Fruit fly (Drosophila melanogaster) Kc167 (cell line): ENCODE data around the gene indra.

ENCODE experiments used
- Myc ChIP-seq: fragments of >200 bp; optimal IDR thresholded peaks from 2 replicates; lab custom pipeline; 2017; ENCODE audit warnings: missing external identifiers
- Sin3A ChIP-seq: fragments of >200 bp; optimal IDR thresholded peaks from 2 replicates; lab custom pipeline; 2018; ENCODE audit warnings: missing external identifiers
- h ChIP-seq: fragments of >200 bp; optimal IDR thresholded peaks from 3 replicates; lab custom pipeline; 2018; ENCODE audit warnings: missing external identifiers
- insv ChIP-seq: fragments of >200 bp; optimal IDR thresholded peaks from 3 replicates; lab custom pipeline; 2018; ENCODE audit warnings: missing external identifiers
- psq ChIP-seq: fragments of >200 bp; optimal IDR thresholded peaks from 2 replicates; lab custom pipeline; 2017; ENCODE audit warnings: missing external identifiers
- ttk ChIP-seq: sonication (Bioruptor generic); optimal IDR thresholded peaks from 2 replicates; lab custom pipeline; 2017; ENCODE audit warnings: missing external identifiers

The indra gene

dm6 chr3L:1348248-1348647 is 6.0 kb upstream of the indra start:
- TF ChIP-seq Myc (no peak), h (lab: Kevin White, UChicago) (no peak), ttk (lab: Kevin White, UChicago) (no peak), Sin3A (lab: Kevin White, UChicago) (no peak), insv (lab: Kevin White, UChicago) (no peak), psq (no peak)

- TF ChIP-seq Sin3A (lab: Kevin White, UChicago) (no peak), insv (lab: Kevin White, UChicago) (no peak), h (lab: Kevin White, UChicago) (no peak), Myc (no peak), psq (no peak)
These were observed 4.9 kb upstream of the indra start for dm6 chr3L:1346956-1347587.

- TF ChIP-seq ttk (lab: Kevin White, UChicago) = no peak
These were observed 5.9 kb downstream of the indra start for dm6 chr3L:1335989-1336961.

dm6 chr3L:1335428-1335764 is 6.8 kb downstream of the indra start:
- TF ChIP-seq ttk (lab: Kevin White, UChicago) = no peak
- TF ChIP-seq psq = no peak
- no peak for TF ChIP-seq h (lab: Kevin White, UChicago)
- no peak for TF ChIP-seq Myc

- TF ChIP-seq Myc = no peak
- TF ChIP-seq Sin3A (lab: Kevin White, UChicago) = no peak
- no peak for TF ChIP-seq insv (lab: Kevin White, UChicago)
- no peak for TF ChIP-seq ttk (lab: Kevin White, UChicago)
- TF ChIP-seq psq = no peak
- no peak for TF ChIP-seq h (lab: Kevin White, UChicago)
These were observed 7.4 kb downstream of the indra start, which contains the start of the genes Hmbs and CG2211 for dm6 chr3L:1334571-1335427. Gene Hmbs (plus strand): TSS chr3L:1334889. Gene CG2211 (minus strand): TSS chr3L:1335359.

- TF ChIP-seq psq (no peak), Sin3A (lab: Kevin White, UChicago) (no peak), Myc (no peak), ttk (lab: Kevin White, UChicago) (no peak), h (lab: Kevin White, UChicago) (no peak), insv (lab: Kevin White, UChicago) (no peak)
These were observed 9.2 kb downstream of the indra start, which contains the start of gene msd5 for dm6 chr3L:1332973-1333372. Gene msd5 (minus strand): TSS chr3L:1333146.

- TF ChIP-seq ttk (lab: Kevin White, UChicago) = no peak
- TF ChIP-seq psq = no peak
- TF ChIP-seq Myc = no peak
- TF ChIP-seq Sin3A (lab: Kevin White, UChicago) = no peak
- TF ChIP-seq insv (lab: Kevin White, UChicago) = no peak
- no peak for TF ChIP-seq h (lab: Kevin White, UChicago)
These were observed 10.7 kb downstream of the indra start, which contains the start of gene msd1 for dm6 chr3L:1331542-1331941. Gene msd1 (plus strand): TSS chr3L:1331744.

dm6 chr3L:1330420-1330819 is 11.8 kb downstream of the indra start:
- TF ChIP-seq Sin3A (lab: Kevin White, UChicago) (no peak), insv (lab: Kevin White, UChicago) (no peak), h (lab: Kevin White, UChicago) (no peak), psq (no peak), ttk (lab: Kevin White, UChicago) (no peak), Myc (no peak)

- no peak for TF ChIP-seq ttk (lab: Kevin White, UChicago)
- peak; percentile 70 for TF ChIP-seq psq
These were observed 12.5 kb downstream of the indra start, which contains the start of gene ND-ACP for dm6 chr3L:1329724-1330123. Gene ND-ACP (plus strand): TSS chr3L:1329949.

dm6 chr3L:1325626-1325937 is 16.6 kb downstream of the indra start:
- TF ChIP-seq psq (no peak), insv (lab: Kevin White, UChicago) (no peak), ttk (lab: Kevin White, UChicago) (no peak), h (lab: Kevin White, UChicago) (no peak), Myc (no peak), Sin3A (lab: Kevin White, UChicago) (no peak)

dm6 chr3L:1324818-1325625 is 17.2 kb downstream of the indra start:
- TF ChIP-seq insv (lab: Kevin White, UChicago) (no peak), psq (no peak), Myc (no peak), ttk (lab: Kevin White, UChicago) (no peak), Sin3A (lab: Kevin White, UChicago) (no peak)
